Worm (Caenorhabditis elegans) whole organism, L3 larva: ENCODE data around the gene R05G9.1.

ENCODE experiments used
- aly-2 ChIP-seq: fragments of 150-350 bp; optimal IDR thresholded peaks from 2 replicates; lab custom pipeline; 2014; ENCODE audit warnings: missing biosample characterization, missing genetic modification characterization
- ama-1 ChIP-seq: fragments of 150-350 bp; optimal IDR thresholded peaks from 2 replicates; lab custom pipeline; 2018
- ceh-28 ChIP-seq: fragments of 150-350 bp; optimal IDR thresholded peaks from 2 replicates; lab custom pipeline; 2014; ENCODE audit warnings: missing biosample characterization, missing genetic modification reagents, missing genetic modification characterization
- lin-39 ChIP-seq: fragments of 150-350 bp; optimal IDR thresholded peaks from 2 replicates; lab custom pipeline; 2018; ENCODE audit warnings: missing biosample characterization, missing genetic modification reagents, missing genetic modification characterization
- mdl-1 ChIP-seq: fragments of 150-350 bp; optimal IDR thresholded peaks from 2 replicates; lab custom pipeline; 2014; ENCODE audit warnings: missing biosample characterization, missing genetic modification characterization
- nhr-11 ChIP-seq: fragments of 150-350 bp; optimal IDR thresholded peaks from 2 replicates; lab custom pipeline; 2014; ENCODE audit warnings: missing biosample characterization, missing genetic modification characterization
- nhr-12 ChIP-seq: fragments of 150-350 bp; optimal IDR thresholded peaks from 2 replicates; lab custom pipeline; 2014; ENCODE audit warnings: missing biosample characterization, missing genetic modification characterization
- nhr-23 ChIP-seq: fragments of 150-350 bp; optimal IDR thresholded peaks from 2 replicates; lab custom pipeline; 2014; ENCODE audit warnings: missing biosample characterization, missing genetic modification reagents, missing genetic modification characterization
- nhr-77 ChIP-seq: fragments of 150-350 bp; optimal IDR thresholded peaks from 2 replicates; lab custom pipeline; 2014; ENCODE audit warnings: missing biosample characterization, missing genetic modification characterization
- pqm-1 ChIP-seq: fragments of 150-350 bp; optimal IDR thresholded peaks from 2 replicates; lab custom pipeline; 2017; ENCODE audit warnings: missing biosample characterization, missing genetic modification characterization, inconsistent platforms
- sea-2 ChIP-seq: fragments of 150-350 bp; sonication (generic microtip); optimal IDR thresholded peaks from 4 replicates; lab custom pipeline; 2014; ENCODE audit warnings: missing biosample characterization, missing genetic modification reagents, missing genetic modification characterization
- snpc-4 ChIP-seq: fragments of 150-350 bp; optimal IDR thresholded peaks from 2 replicates; lab custom pipeline; 2014; ENCODE audit warnings: missing biosample characterization, missing genetic modification characterization
- unc-62 ChIP-seq: fragments of 150-350 bp; sonication (generic microtip); optimal IDR thresholded peaks from 4 replicates; lab custom pipeline; 2014; ENCODE audit warnings: missing biosample characterization, missing genetic modification reagents, missing genetic modification characterization
- zag-1 ChIP-seq: fragments of 150-350 bp; optimal IDR thresholded peaks from 2 replicates; lab custom pipeline; 2014; ENCODE audit warnings: missing biosample characterization, missing genetic modification characterization

- no peak for TF ChIP-seq unc-62
- no peak for TF ChIP-seq nhr-77 (tag; lab: Kevin White, UChicago)
- no peak for TF ChIP-seq nhr-23 (tag; lab: Kevin White, UChicago)
- TF ChIP-seq lin-39, result no peak
- TF ChIP-seq sea-2, result no peak
- TF ChIP-seq zag-1, result no peak
- no peak for TF ChIP-seq pqm-1
- no peak for TF ChIP-seq nhr-12 (tag; lab: Kevin White, UChicago)
- no peak for TF ChIP-seq snpc-4
- no peak for TF ChIP-seq aly-2 (tag; lab: Kevin White, UChicago)
- TF ChIP-seq nhr-11 (tag; lab: Kevin White, UChicago), result no peak
- TF ChIP-seq ceh-28 (tag; lab: Kevin White, UChicago), result no peak
- TF ChIP-seq ama-1 (lab: Kevin White, UChicago), result no peak
- no peak for TF ChIP-seq mdl-1 (tag; lab: Kevin White, UChicago)
These were observed 48.3 kb upstream of the R05G9.1 start, which contains the start of gene aptf-1 for ce11 chrII:6454671-6455070.
